Worm (Caenorhabditis elegans): ENCODE results near the gene col-111.

DNA sequence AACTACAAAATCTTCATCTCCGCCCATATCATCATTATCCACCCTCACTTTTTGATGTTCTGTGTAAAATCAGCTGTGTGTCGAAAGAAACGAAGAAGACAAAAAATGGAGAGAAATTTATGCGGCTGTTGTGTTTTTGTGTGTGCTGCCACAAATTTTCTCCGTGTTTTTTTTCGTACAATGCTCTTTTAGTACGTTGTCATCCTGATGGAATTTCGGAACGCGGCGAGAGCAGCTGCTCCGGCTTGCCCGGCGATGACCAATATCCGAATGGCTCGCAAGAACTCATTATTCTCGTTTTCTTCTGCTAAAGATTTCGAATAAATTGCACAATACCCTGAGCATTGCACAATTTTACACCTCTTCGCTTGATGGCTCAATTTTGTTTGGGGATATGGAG is 18.4 kb downstream of the col-111 start:
- no peak for TF ChIP-seq nhr-11 (tag; optimal IDR thresholded peaks at IDR 0.05)
- TF ChIP-seq elt-3 (tag; optimal IDR thresholded peaks at IDR 0.05): no peak
- TF ChIP-seq nhr-237 (tag; optimal IDR thresholded peaks at IDR 0.05): no peak
- no peak for TF ChIP-seq lin-15B (tag; optimal IDR thresholded peaks at IDR 0.05)
- no peak for TF ChIP-seq snpc-4 (tag; optimal IDR thresholded peaks at IDR 0.05)
- TF ChIP-seq nhr-77 (tag; optimal IDR thresholded peaks at IDR 0.05): no peak
